Worm (Caenorhabditis elegans): ENCODE results near the gene B0457.4.

Gene B0457.4

ce11 chrII:8866844-8867243, 45.0 kb downstream of the B0457.4 start:
- TF ChIP-seq fkh-10 (GFP tag; optimal IDR thresholded peaks at IDR 0.05) (no peak), ceh-8 (GFP tag; optimal IDR thresholded peaks at IDR 0.05) (peak; percentile 7), nhr-71 (tag; optimal IDR thresholded peaks at IDR 0.05) (peak; percentile 24), elt-2 (tag; optimal IDR thresholded peaks at IDR 0.05) (peak; percentile 31)

- no peak for TF ChIP-seq skn-1 (tag; optimal IDR thresholded peaks at IDR 0.05)
- TF ChIP-seq tlp-1 (tag; optimal IDR thresholded peaks at IDR 0.05), result no peak
- no peak for TF ChIP-seq aly-2 (tag; optimal IDR thresholded peaks at IDR 0.05)
- no peak for TF ChIP-seq snu-23 (GFP tag; optimal IDR thresholded peaks at IDR 0.05)
- no peak for TF ChIP-seq Y116A8C.19 (tag; optimal IDR thresholded peaks at IDR 0.05; ENCODE audit: borderline replicate concordance)
- no peak for TF ChIP-seq sptf-1 (tag; optimal IDR thresholded peaks at IDR 0.05)
- TF ChIP-seq ztf-4 (tag; optimal IDR thresholded peaks at IDR 0.05), result no peak
- no peak for TF ChIP-seq ceh-63 (GFP tag; optimal IDR thresholded peaks at IDR 0.05)
- no peak for TF ChIP-seq lin-13 (GFP tag; optimal IDR thresholded peaks at IDR 0.05)
- TF ChIP-seq efl-3 (GFP tag; optimal IDR thresholded peaks at IDR 0.05), result no peak
Observed at ce11 chrII:8865078-8865477, 46.8 kb downstream of the B0457.4 start, which contains the start of gene npr-20. Gene npr-20 (minus strand): TSS chrII:8865178.

All from whole organism, L1 larva.